Worm (Caenorhabditis elegans): ENCODE data around the gene sri-24.

- no peak for TF ChIP-seq zip-4 (GFP tag; optimal IDR thresholded peaks at IDR 0.05)
- TF ChIP-seq tlp-1 (tag; optimal IDR thresholded peaks at IDR 0.05): no peak
- TF ChIP-seq nhr-47 (tag; optimal IDR thresholded peaks at IDR 0.05): no peak
- no peak for TF ChIP-seq mep-1 (tag; optimal IDR thresholded peaks at IDR 0.05)
- TF ChIP-seq nhr-77 (tag; optimal IDR thresholded peaks at IDR 0.05): no peak
- no peak for TF ChIP-seq aly-2 (tag; optimal IDR thresholded peaks at IDR 0.05)
- TF ChIP-seq jun-1 (tag; optimal IDR thresholded peaks at IDR 0.05): no peak
- TF ChIP-seq blmp-1 (tag; optimal IDR thresholded peaks at IDR 0.05): no peak
- TF ChIP-seq aha-1 (tag; optimal IDR thresholded peaks at IDR 0.05): no peak
- TF ChIP-seq efl-1 (optimal IDR thresholded peaks at IDR 0.05): no peak
- TF ChIP-seq efl-1 (GFP tag; optimal IDR thresholded peaks at IDR 0.05 in 1 of 2): no peak
- TF ChIP-seq fos-1 (tag; optimal IDR thresholded peaks at IDR 0.05): no peak
- no peak for TF ChIP-seq sox-4 (tag; optimal IDR thresholded peaks at IDR 0.05)
- TF ChIP-seq Y116A8C.19 (tag; optimal IDR thresholded peaks at IDR 0.05; ENCODE audit: borderline replicate concordance): no peak
Measured at ce11 chrV:15223668-15224067, 11.7 kb downstream of the sri-24 start, which contains the start of gene srw-24.

Data from whole organism, L1 larva.